Fruit fly (Drosophila melanogaster): ENCODE results near the gene RhoGAP16F.

The RhoGAP16F gene

dm6 chrX:18094747-18095352 is 1.9 kb downstream of the RhoGAP16F start:
- TF ChIP-seq noc (tag; optimal IDR thresholded peaks at IDR 0.05) = peak; percentile 87

DNA sequence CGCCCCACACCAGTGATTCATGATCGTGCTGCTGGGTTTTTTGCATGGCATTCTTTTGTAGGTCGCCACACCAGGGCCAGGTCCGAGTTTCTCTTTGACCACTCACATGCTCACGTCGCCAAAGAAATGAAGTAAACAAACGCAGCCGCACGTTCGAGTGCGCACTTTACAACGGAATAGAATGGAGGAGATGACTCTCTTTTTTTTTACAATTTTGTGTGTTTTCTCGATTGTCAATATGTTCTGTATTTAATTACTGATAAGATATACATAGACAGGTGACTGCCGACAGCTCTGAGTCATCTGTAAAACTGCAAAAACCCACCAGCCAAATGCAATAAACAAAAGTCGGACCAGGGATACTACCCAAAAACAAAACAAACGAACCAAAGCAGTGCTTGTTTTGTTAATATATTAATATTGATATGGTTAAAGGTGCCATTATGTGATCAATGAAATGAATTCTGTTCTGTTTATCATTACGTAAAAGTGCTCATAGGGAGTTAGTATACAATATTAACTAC is 7.3 kb downstream of the RhoGAP16F start:
- TF ChIP-seq noc (tag; optimal IDR thresholded peaks at IDR 0.05) = no peak

DNA sequence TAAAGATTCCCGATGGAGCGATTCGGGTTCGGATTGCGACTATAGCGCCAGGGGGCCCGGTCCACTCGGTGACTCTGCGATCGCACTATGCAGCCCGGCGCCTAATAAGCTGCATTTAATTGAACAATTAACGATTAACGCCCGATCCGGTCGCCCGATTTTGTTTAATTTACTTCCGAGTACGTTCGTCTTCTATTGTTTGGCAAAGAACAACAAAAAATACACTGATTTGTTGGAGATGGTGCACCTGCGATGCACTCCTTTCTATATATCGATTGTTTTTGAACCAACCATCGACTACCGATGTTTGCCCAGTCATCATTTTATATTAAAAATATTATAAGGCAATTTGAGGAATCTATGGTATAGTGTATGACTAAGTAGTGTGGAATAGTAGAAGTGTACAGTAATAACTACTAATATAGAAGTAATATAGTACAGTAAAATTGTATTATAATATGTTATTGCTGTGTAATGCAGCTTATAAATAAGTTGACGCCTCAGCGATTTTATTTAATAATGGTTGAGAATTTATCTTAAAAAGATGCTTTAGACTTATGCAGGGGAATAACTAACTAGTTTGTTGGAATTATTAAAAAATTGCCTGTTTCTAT is 8.3 kb downstream of the RhoGAP16F start, which contains the start of gene Mvb12:
Mvb12 (minus strand) TSS at position 217 of the 614 bp plus-strand sequence.
- peak; percentile 21 for TF ChIP-seq noc (tag; optimal IDR thresholded peaks at IDR 0.05)

dm6 chrX:18101778-18102177 is 8.8 kb downstream of the RhoGAP16F start, which contains the start of gene Taf8:
Gene Taf8, plus strand, starts transcription at chrX:18101970.
- no peak for TF ChIP-seq noc (tag; optimal IDR thresholded peaks at IDR 0.05)

dm6 chrX:18103353-18103752 is 10.4 kb downstream of the RhoGAP16F start, which contains the start of gene CG7135:
Gene CG7135, plus strand, starts transcription at chrX:18103653.
- TF ChIP-seq noc (tag; optimal IDR thresholded peaks at IDR 0.05) = no peak

DNA sequence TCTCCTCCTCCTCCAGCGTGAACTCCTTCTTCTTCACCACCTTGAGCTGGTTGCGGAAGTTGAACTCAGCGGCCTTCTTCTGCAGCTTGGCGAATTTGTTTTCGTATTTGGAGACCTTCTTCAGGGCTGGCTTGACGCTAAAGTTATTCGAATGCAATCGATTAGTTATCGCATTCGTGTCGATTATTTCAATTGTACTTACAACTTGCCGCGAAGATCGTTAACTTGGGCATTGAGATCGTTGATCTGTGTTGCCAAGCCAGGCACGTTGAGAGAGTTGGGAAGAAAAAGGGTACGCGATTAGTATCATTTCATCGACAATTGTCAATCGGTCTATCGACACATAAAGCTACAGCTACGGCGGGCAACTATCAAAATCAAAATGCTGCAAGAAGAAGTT is 13.7 kb downstream of the RhoGAP16F start:
- no peak for TF ChIP-seq noc (tag; optimal IDR thresholded peaks at IDR 0.05)

DNA sequence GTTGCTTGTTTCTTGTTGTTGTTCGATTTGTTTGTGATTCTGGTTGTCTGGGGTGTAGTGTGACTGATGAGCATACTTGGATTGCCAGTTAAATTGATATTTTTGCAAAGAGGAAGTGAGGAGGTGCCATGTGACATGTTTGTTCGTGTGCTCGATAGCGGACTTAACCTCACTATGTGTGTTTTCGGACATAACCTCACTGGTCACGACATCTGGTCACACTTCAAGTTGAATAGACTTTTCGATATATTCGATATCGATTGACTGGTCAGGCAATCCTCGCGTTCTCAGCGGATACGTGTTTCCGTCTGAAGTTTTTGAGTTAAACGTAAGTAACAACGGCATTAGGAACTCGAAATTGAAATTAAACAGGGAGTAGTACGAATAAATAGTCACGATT is 15.7 kb downstream of the RhoGAP16F start:
- TF ChIP-seq noc (tag; optimal IDR thresholded peaks at IDR 0.05) = no peak

DNA sequence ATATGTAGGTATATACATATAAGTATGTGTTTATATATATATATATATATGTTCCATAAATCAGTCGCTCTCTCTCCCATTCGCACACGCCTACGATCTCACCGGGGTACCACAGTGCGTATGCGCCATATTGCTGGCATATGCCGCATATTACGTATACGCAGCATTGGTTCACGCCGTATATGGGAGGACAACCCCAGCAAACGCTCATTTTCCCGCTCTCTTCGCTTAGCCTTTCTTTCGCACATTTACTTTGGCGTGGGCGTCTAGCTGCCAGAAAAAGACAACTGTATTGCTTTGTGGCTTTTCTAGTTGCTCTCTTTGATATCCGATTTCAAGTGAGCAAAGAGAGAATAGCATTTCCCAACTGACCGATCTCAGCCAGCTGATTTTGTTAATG is 21.8 kb downstream of the RhoGAP16F start:
- TF ChIP-seq noc (tag; optimal IDR thresholded peaks at IDR 0.05) = no peak

DNA sequence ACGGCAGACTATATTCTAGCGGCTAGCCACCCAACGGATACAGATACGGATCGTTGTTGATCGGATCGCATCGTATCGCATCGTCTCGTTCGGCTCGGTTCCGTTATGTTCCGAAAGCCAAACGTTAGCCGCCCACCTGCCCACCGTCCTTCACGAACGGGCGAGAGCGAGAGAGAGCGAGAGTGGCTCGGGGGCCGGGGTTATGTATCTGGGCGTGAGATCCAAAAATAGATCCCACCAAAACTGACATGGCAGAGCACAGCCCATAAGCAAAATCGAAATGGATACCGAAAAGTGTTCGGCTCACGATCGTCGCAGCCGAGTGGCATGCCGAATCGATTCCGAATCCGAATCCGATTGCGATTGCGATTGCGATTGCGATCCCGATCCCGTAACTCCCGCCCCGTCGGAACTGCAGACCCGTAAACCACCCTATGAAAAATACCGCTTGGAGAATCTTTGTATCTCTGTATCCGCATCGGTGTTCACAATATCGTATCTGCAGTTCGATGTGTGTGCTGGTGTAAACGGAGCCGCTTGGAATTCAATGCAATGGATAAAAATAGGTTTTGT is 24.0 kb downstream of the RhoGAP16F start, which contains the start of gene wupA:
wupA (minus strand) TSS at position 112 of the 573 bp plus-strand sequence.
- TF ChIP-seq noc (tag; optimal IDR thresholded peaks at IDR 0.05) = no peak

DNA sequence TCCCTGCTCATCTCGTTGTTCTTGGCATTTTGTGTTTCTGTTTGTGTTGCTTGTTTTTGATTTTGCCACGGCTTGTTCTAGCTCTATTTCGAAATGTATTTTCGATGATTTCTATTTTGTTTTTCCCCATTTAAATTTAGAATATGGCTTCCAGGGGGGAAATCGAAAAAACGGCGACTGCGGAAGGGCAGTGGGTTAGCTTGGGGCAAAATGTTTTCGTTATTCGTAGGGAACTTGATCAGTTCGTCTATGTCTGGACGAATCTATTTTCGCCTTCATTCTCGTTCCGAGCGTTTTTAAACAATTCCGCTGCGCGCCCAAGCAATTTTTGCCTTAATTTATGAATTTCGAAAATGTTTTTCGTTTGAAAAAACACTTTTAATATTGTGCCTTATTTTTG is 25.6 kb downstream of the RhoGAP16F start:
- no peak for TF ChIP-seq noc (tag; optimal IDR thresholded peaks at IDR 0.05)

DNA sequence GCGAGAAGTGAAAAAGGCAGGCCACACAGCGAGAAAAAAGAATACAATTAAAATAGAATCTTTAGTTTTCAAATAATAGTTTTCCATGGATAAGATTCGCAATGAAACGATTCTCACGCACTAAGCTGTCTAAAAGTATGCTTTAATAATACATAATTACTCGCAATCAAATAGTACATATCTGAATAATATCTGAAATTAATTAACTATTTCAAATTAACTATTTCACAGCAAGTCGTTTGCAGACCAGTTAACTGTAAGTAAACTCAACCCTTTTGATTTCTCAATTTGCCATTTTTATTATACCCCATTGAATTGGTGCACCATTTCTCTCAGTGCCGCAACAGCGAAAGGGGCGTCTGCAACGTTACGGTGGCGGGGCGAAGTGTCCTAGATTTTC is 32.6 kb downstream of the RhoGAP16F start:
- TF ChIP-seq noc (tag; optimal IDR thresholded peaks at IDR 0.05) = no peak

dm6 chrX:18129297-18129696 is 36.4 kb downstream of the RhoGAP16F start:
- no peak for TF ChIP-seq noc (tag; optimal IDR thresholded peaks at IDR 0.05)

DNA sequence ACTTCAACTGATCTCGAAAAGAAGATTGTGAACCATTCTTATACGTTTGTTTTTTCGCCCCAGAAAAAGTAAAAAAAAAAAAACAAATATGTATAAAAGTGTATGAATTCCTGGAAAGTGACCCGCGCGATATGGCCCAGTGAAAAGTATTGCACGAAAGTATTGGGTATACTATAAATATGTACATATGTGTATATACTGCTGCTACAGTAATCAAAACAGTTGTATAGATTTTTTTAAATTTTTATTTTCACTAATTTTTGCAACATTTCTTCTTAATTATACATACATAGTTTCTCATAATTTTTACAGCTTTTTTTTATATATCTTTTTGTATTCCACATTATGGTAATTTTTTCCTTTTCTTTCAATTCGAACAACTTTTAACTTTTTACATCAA is 37.2 kb downstream of the RhoGAP16F start, which contains the start of gene CG43133:
CG43133 (minus strand) TSS at position 11 of the 400 bp plus-strand sequence.
- TF ChIP-seq noc (tag; optimal IDR thresholded peaks at IDR 0.05) = no peak

DNA sequence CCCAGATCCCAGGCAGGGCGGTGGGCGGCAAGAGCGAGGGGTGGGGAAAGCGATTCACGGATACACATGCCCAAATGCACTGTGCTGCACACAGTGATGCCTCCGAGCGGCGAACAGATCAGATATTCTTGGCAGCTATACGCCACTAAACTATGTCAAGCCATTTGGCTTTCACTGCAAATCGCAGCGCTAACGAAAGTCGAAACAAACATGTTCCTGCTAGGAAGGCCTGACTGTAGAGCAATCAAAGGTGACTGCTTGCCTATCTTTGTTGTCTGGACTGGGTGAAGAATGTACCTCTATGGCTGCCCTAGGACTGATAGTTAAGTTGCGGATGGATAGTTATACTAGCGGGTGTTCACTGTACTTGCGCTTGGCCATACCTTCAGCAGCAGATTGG is 43.1 kb downstream of the RhoGAP16F start:
- TF ChIP-seq noc (tag; optimal IDR thresholded peaks at IDR 0.05) = no peak

dm6 chrX:18136910-18137849 is 44.2 kb downstream of the RhoGAP16F start, which contains the start of gene ari-1:
Gene ari-1, minus strand, starts transcription at chrX:18137784.
- TF ChIP-seq noc (tag; optimal IDR thresholded peaks at IDR 0.05) = no peak

- TF ChIP-seq noc (tag; optimal IDR thresholded peaks at IDR 0.05) = no peak
These were observed 45.4 kb downstream of the RhoGAP16F start, which contains the start of gene CG43229 for dm6 chrX:18138297-18138696. Gene CG43229, plus strand, starts transcription at chrX:18138542.

Data from whole organism, larva.